Worm (Caenorhabditis elegans): ENCODE measurements around the gene Y81B9A.1.

- TF ChIP-seq flt-1 (GFP tag; IDR thresholded peaks at IDR 0.05) (no peak), ztf-29 (GFP tag; IDR thresholded peaks at IDR 0.05) (no peak), tab-1 (GFP tag; IDR thresholded peaks at IDR 0.05) (no peak), ztf-23 (GFP tag; IDR thresholded peaks at IDR 0.05) (no peak), ref-1 (GFP tag; conservative IDR thresholded peaks at IDR 0.05) (no peak), cog-1 (tag; optimal IDR thresholded peaks at IDR 0.05) (no peak), med-1 (GFP tag; optimal IDR thresholded peaks at IDR 0.05; ENCODE audit: insufficient read depth) (no peak), klf-2 (GFP tag; conservative IDR thresholded peaks at IDR 0.05) (no peak)
Measured at ce11 chrX:9213873-9214341, 21.7 kb downstream of the Y81B9A.1 start, which contains the start of gene C35B8.3.
